Worm (Caenorhabditis elegans): ENCODE measurements around the gene ZK1320.11.

ZK1320.11 gene

ce11 chrII:9646122-9646555 lies 21.3 kb upstream of the ZK1320.11 start:
- TF ChIP-seq ahr-1 (tag; optimal IDR thresholded peaks at IDR 0.05) (no peak), ceh-9 (tag; optimal IDR thresholded peaks at IDR 0.05) (no peak), unc-42 (tag; optimal IDR thresholded peaks at IDR 0.05) (peak; percentile 19), unc-86 (tag; optimal IDR thresholded peaks at IDR 0.05) (no peak), rnt-1 (tag; optimal IDR thresholded peaks at IDR 0.05) (peak; percentile 59), C08G9.2 (tag; optimal IDR thresholded peaks at IDR 0.05) (peak; percentile 47), Y22D7AL.16 (tag; optimal IDR thresholded peaks at IDR 0.05) (no peak), ets-4 (tag; optimal IDR thresholded peaks at IDR 0.05) (peak; percentile 18), elt-2 (tag; optimal IDR thresholded peaks at IDR 0.05) (no peak), ceh-48 (tag; optimal IDR thresholded peaks at IDR 0.05) (peak; percentile 80), dve-1 (tag; optimal IDR thresholded peaks at IDR 0.05) (peak; percentile 32), unc-3 (GFP tag; conservative IDR thresholded peaks at IDR 0.05) (no peak), unc-3 (tag; optimal IDR thresholded peaks at IDR 0.05) (no peak), ceh-6 (GFP tag; optimal IDR thresholded peaks at IDR 0.05) (peak; percentile 37), tbx-2 (tag; optimal IDR thresholded peaks at IDR 0.05) (peak; percentile 66), fkh-10 (GFP tag; optimal IDR thresholded peaks at IDR 0.05) (no peak), nfya-1 (tag; optimal IDR thresholded peaks at IDR 0.05) (peak; percentile 89), dmd-4 (tag; optimal IDR thresholded peaks at IDR 0.05; ENCODE audit: borderline replicate concordance) (peak; percentile 58), K09A11.1 (tag; optimal IDR thresholded peaks at IDR 0.05; ENCODE audit: insufficient read depth) (peak; percentile 31), ceh-19 (GFP tag; optimal IDR thresholded peaks at IDR 0.05) (no peak), ceh-14 (tag; optimal IDR thresholded peaks at IDR 0.05) (peak; percentile 47), npax-4 (tag; optimal IDR thresholded peaks at IDR 0.05) (no peak), unc-55 (GFP tag; optimal IDR thresholded peaks at IDR 0.05) (peak; percentile 77), ceh-31 (tag; optimal IDR thresholded peaks at IDR 0.05) (peak; percentile 87), sdc-2 (tag; optimal IDR thresholded peaks at IDR 0.05) (peak; percentile 13), ceh-30 (tag; optimal IDR thresholded peaks at IDR 0.05) (peak; percentile 58), ceh-34 (tag; optimal IDR thresholded peaks at IDR 0.05) (peak; percentile 76), ceh-18 (tag; optimal IDR thresholded peaks at IDR 0.05) (peak; percentile 56), ceh-2 (tag; optimal IDR thresholded peaks at IDR 0.05) (peak; percentile 45), pqm-1 (tag; optimal IDR thresholded peaks at IDR 0.05) (no peak), hlh-6 (tag; optimal IDR thresholded peaks at IDR 0.05) (peak; percentile 40), ref-2 (tag; optimal IDR thresholded peaks at IDR 0.05) (peak; percentile 72), syd-9 (tag; optimal IDR thresholded peaks at IDR 0.05) (peak; percentile 46), pat-9 (tag; optimal IDR thresholded peaks at IDR 0.05) (no peak), hlh-30 (tag; optimal IDR thresholded peaks at IDR 0.05; ENCODE audit: insufficient read depth) (peak; percentile 85), pros-1 (tag; optimal IDR thresholded peaks at IDR 0.05) (peak; percentile 78), ceh-24 (tag; optimal IDR thresholded peaks at IDR 0.05) (no peak), pha-2 (tag; optimal IDR thresholded peaks at IDR 0.05) (peak; percentile 3), ttx-3 (tag; optimal IDR thresholded peaks at IDR 0.05) (no peak)

ce11 chrII:9646928-9647838 lies 20.2 kb upstream of the ZK1320.11 start, which contains the start of gene sqv-8:
TSS of gene sqv-8 (plus strand) at chrII:9646978.
- TF ChIP-seq T23F11.4 (GFP tag; optimal IDR thresholded peaks at IDR 0.05) (no peak), lin-11 (tag; optimal IDR thresholded peaks at IDR 0.05) (no peak), ceh-48 (tag; optimal IDR thresholded peaks at IDR 0.05) (peak; percentile 46), hlh-30 (tag; optimal IDR thresholded peaks at IDR 0.05; ENCODE audit: insufficient read depth) (peak; percentile 87)
